Fruit fly (Drosophila melanogaster): ENCODE measurements around the gene bves.

The bves gene

dm6 chrX:21044278-21044830 lies 9.4 kb upstream of the bves start (continued):
- TF ChIP-seq CG8119 (GFP tag; IDR thresholded peaks at IDR 0.05) = peak; percentile 28; the same call in 2 of the 3 replicates
- no peak for TF ChIP-seq CG6792 (GFP tag; optimal IDR thresholded peaks at IDR 0.05)
- TF ChIP-seq fd85E (GFP tag; optimal IDR thresholded peaks at IDR 0.05) = no peak
- no peak for TF ChIP-seq Eip93F (GFP tag; optimal IDR thresholded peaks at IDR 0.05)
- no peak for TF ChIP-seq fd59A (GFP tag; optimal IDR thresholded peaks at IDR 0.05)
- peak in 1 of 2 experiments; percentile 2 for TF ChIP-seq salr (GFP tag; optimal IDR thresholded peaks at IDR 0.05)
- TF ChIP-seq CG15336 (GFP tag; IDR thresholded peaks at IDR 0.05) = peak; percentile 65
- TF ChIP-seq CG1621 (tag; optimal IDR thresholded peaks at IDR 0.05) = peak; percentile 60
- no peak for TF ChIP-seq dac (GFP tag; optimal IDR thresholded peaks at IDR 0.05)
- no peak for TF ChIP-seq esn (GFP tag; optimal IDR thresholded peaks at IDR 0.05)
- peak; percentile 77 for TF ChIP-seq svp (GFP tag)
- no peak for TF ChIP-seq fkh (GFP tag; optimal IDR thresholded peaks at IDR 0.05)
- peak; percentile 49 for TF ChIP-seq Sox102F (GFP tag; optimal IDR thresholded peaks at IDR 0.05)
- TF ChIP-seq Gug (GFP tag; IDR thresholded peaks at IDR 0.05) = peak; percentile 25; the same call in 1 of the 2 replicates
- TF ChIP-seq CG9139 (GFP tag; optimal IDR thresholded peaks at IDR 0.05) = peak; percentile 39
- no peak for TF ChIP-seq Hr38 (GFP tag; optimal IDR thresholded peaks at IDR 0.05)
- peak; percentile 57 for TF ChIP-seq Sox14 (GFP tag; optimal IDR thresholded peaks at IDR 0.05)
- TF ChIP-seq CG6163 (GFP tag; IDR thresholded peaks at IDR 0.05) = peak; percentile 76; the same call in 2 of the 3 replicates

- TF ChIP-seq eg (GFP tag; IDR thresholded peaks at IDR 0.05) = peak; percentile 75
- TF ChIP-seq CG15336 (GFP tag; IDR thresholded peaks at IDR 0.05) = peak; percentile 24; the same call in 1 of the 2 replicates
- TF ChIP-seq lz (GFP tag; optimal IDR thresholded peaks at IDR 0.05) = no peak
- no peak for TF ChIP-seq Lpt (GFP tag; optimal IDR thresholded peaks at IDR 0.05)
- peak; percentile 30 for TF ChIP-seq CG8632 (GFP tag; optimal IDR thresholded peaks at IDR 0.05)
- TF ChIP-seq esn (GFP tag; optimal IDR thresholded peaks at IDR 0.05) = peak; percentile 41
- TF ChIP-seq Sox15 (GFP tag; optimal IDR thresholded peaks at IDR 0.05) = peak; percentile 23
- peak; percentile 53 for TF ChIP-seq CG4318 (GFP tag; optimal IDR thresholded peaks at IDR 0.05)
- TF ChIP-seq CG8119 (GFP tag; IDR thresholded peaks at IDR 0.05) = no peak
- TF ChIP-seq Sox102F (GFP tag; optimal IDR thresholded peaks at IDR 0.05) = no peak
- TF ChIP-seq CG3032 (tag; optimal IDR thresholded peaks at IDR 0.05) = peak; percentile 30
- peak; percentile 53 for TF ChIP-seq CG6808 (GFP tag; optimal IDR thresholded peaks at IDR 0.05)
- peak; percentile 46 for TF ChIP-seq acj6 (GFP tag; optimal IDR thresholded peaks at IDR 0.05)
- peak; percentile 20 for TF ChIP-seq spab (GFP tag; optimal IDR thresholded peaks at IDR 0.05)
- TF ChIP-seq CG1621 (tag; optimal IDR thresholded peaks at IDR 0.05) = no peak
- TF ChIP-seq Ets96B (tag; optimal IDR thresholded peaks at IDR 0.05) = peak; percentile 18
- no peak for TF ChIP-seq Eip75B (GFP tag; optimal IDR thresholded peaks at IDR 0.05)
- peak; percentile 59 for TF ChIP-seq CG10631 (GFP tag; optimal IDR thresholded peaks at IDR 0.05)
- peak; percentile 21 for TF ChIP-seq achi (GFP tag; optimal IDR thresholded peaks at IDR 0.05)
- peak; percentile 71 for TF ChIP-seq Eip78C (GFP tag)
- peak; percentile 40; the same call in 2 of the 3 replicates for TF ChIP-seq CG6163 (GFP tag; IDR thresholded peaks at IDR 0.05)
- TF ChIP-seq salr (GFP tag; optimal IDR thresholded peaks at IDR 0.05) = peak; percentile 48 to 55
- TF ChIP-seq dsx (GFP tag; optimal IDR thresholded peaks at IDR 0.05; ENCODE audit: poor library complexity, severe bottlenecking) = peak; percentile 7
- TF ChIP-seq Hr4 (GFP tag; optimal IDR thresholded peaks at IDR 0.05) = peak; percentile 27
- peak; percentile 32 for TF ChIP-seq svp (GFP tag)
- peak; percentile 18 for TF ChIP-seq net (GFP tag; optimal IDR thresholded peaks at IDR 0.05)
- TF ChIP-seq CG34406 (GFP tag; optimal IDR thresholded peaks at IDR 0.05) = peak; percentile 41
- TF ChIP-seq CG6276 (GFP tag; optimal IDR thresholded peaks at IDR 0.05) = peak; percentile 10
- no peak for TF ChIP-seq Blimp-1 (GFP tag; optimal IDR thresholded peaks at IDR 0.05)
- no peak for TF ChIP-seq CG6854 (GFP tag; optimal IDR thresholded peaks at IDR 0.05)
- no peak for TF ChIP-seq topi (GFP tag; optimal IDR thresholded peaks at IDR 0.05)
- peak; percentile 28 for TF ChIP-seq CG11762 (GFP tag; optimal IDR thresholded peaks at IDR 0.05; ENCODE audit: insufficient read depth)
- TF ChIP-seq CG11294 (GFP tag; IDR thresholded peaks at IDR 0.05) = peak; percentile 47; the same call in 1 of the 2 replicates
- TF ChIP-seq CG32006 (GFP tag; optimal IDR thresholded peaks at IDR 0.05) = peak; percentile 71
- TF ChIP-seq Met (GFP tag; optimal IDR thresholded peaks at IDR 0.05) = no peak
- peak; percentile 29 for TF ChIP-seq CG10669 (GFP tag; optimal IDR thresholded peaks at IDR 0.05)
- peak; percentile 13 for TF ChIP-seq CG3919 (GFP tag; optimal IDR thresholded peaks at IDR 0.05)
Measured at dm6 chrX:21044831-21045447, 8.8 kb upstream of the bves start, which contains the start of gene Cbs. Gene Cbs, plus strand, starts transcription at chrX:21045138.

All from whole organism, prepupa.